Fruit fly (Drosophila melanogaster) Kc167 (cell line): ENCODE results near the gene Lipt2.

Source experiments
- Sin3A ChIP-seq: fragments of >200 bp; optimal IDR thresholded peaks from 2 replicates; lab custom pipeline; 2018; ENCODE audit warnings: missing external identifiers
- h ChIP-seq: fragments of >200 bp; optimal IDR thresholded peaks from 3 replicates; lab custom pipeline; 2018; ENCODE audit warnings: missing external identifiers
- insv ChIP-seq: fragments of >200 bp; optimal IDR thresholded peaks from 3 replicates; lab custom pipeline; 2018; ENCODE audit warnings: missing external identifiers
- psq ChIP-seq: fragments of >200 bp; optimal IDR thresholded peaks from 2 replicates; lab custom pipeline; 2017; ENCODE audit warnings: missing external identifiers
- ttk ChIP-seq: sonication (Bioruptor generic); optimal IDR thresholded peaks from 2 replicates; lab custom pipeline; 2017; ENCODE audit warnings: missing external identifiers

dm6 chr3R:4428585-4429464 lies 8.3 kb downstream of the Lipt2 start, which contains the start of gene srl:
- TF ChIP-seq Sin3A (lab: Kevin White, UChicago) = no peak
- TF ChIP-seq psq (lab: Kevin White, UChicago) = no peak
- TF ChIP-seq h (lab: Kevin White, UChicago) = no peak
- TF ChIP-seq insv = no peak
- no peak for TF ChIP-seq ttk
